Fruit fly (Drosophila melanogaster): ENCODE results near the gene CG34165.

The CG34165 gene

dm6 chr2L:14760467-14760866 is 46.9 kb downstream of the CG34165 start, which contains the start of gene CG4691:
TSS of gene CG4691 (plus strand) at chr2L:14760767.
- TF ChIP-seq CG14441 (GFP tag; IDR thresholded peaks at IDR 0.05) (no peak), ssp (GFP tag; IDR thresholded peaks at IDR 0.05) (no peak), CG10209 (GFP tag; optimal IDR thresholded peaks at IDR 0.05) (no peak), gcm (GFP tag; optimal IDR thresholded peaks at IDR 0.05) (no peak), CG7786 (GFP tag; optimal IDR thresholded peaks at IDR 0.05) (no peak), CG4282 (GFP tag; optimal IDR thresholded peaks at IDR 0.05) (no peak), ems (GFP tag; optimal IDR thresholded peaks at IDR 0.05) (no peak), wor (GFP tag; IDR thresholded peaks at IDR 0.05) (no peak), Side (GFP tag; optimal IDR thresholded peaks at IDR 0.05) (no peak), Jarid2 (GFP tag; optimal IDR thresholded peaks at IDR 0.05) (no peak), CG8290 (GFP tag; optimal IDR thresholded peaks at IDR 0.05) (no peak), CG8290 (tag; optimal IDR thresholded peaks at IDR 0.05) (no peak), Ets97D (GFP tag; optimal IDR thresholded peaks at IDR 0.05) (no peak), CG3726 (GFP tag; IDR thresholded peaks at IDR 0.05) (no peak), CG6654 (GFP tag; optimal IDR thresholded peaks at IDR 0.05) (no peak), CG10979 (tag; optimal IDR thresholded peaks at IDR 0.05) (no peak)

- TF ChIP-seq p53 (GFP tag; optimal IDR thresholded peaks at IDR 0.05) (no peak), CG11504 (tag; optimal IDR thresholded peaks at IDR 0.05) (no peak), CG15011 (GFP tag; optimal IDR thresholded peaks at IDR 0.05) (no peak), bowl (GFP tag; IDR thresholded peaks at IDR 0.05) (no peak), CrebB (tag; optimal IDR thresholded peaks at IDR 0.05) (no peak), psq (GFP tag; optimal IDR thresholded peaks at IDR 0.05) (no peak), fd3F (GFP tag; optimal IDR thresholded peaks at IDR 0.05) (no peak), CG10267 (tag; optimal IDR thresholded peaks at IDR 0.05) (no peak), CG2889 (GFP tag; IDR thresholded peaks at IDR 0.05) (no peak), Drgx (GFP tag; IDR thresholded peaks at IDR 0.05) (no peak), Taf1 (GFP tag; IDR thresholded peaks at IDR 0.05) (no peak), MBD-R2 (GFP tag; IDR thresholded peaks at IDR 0.05) (no peak), CG7745 (tag; optimal IDR thresholded peaks at IDR 0.05) (no peak), CG7556 (GFP tag; optimal IDR thresholded peaks at IDR 0.05) (no peak), dmrt99B (tag; optimal IDR thresholded peaks at IDR 0.05) (no peak), CG10543 (GFP tag; optimal IDR thresholded peaks at IDR 0.05) (no peak), repo (GFP tag; optimal IDR thresholded peaks at IDR 0.05) (no peak), ranshi (GFP tag; IDR thresholded peaks at IDR 0.05) (no peak)
Measured at dm6 chr2L:14762465-14762864, 48.9 kb downstream of the CG34165 start, which contains the start of gene CSN1a. TSS of gene CSN1a (plus strand) at chr2L:14762765.

All from whole organism, embryonic.